Fruit fly (Drosophila melanogaster) whole organism, pupa: ENCODE measurements around the gene CG10286.

Source experiments
- CG10348 ChIP-seq: fragments of 200-800 bp; sonication (Bioruptor generic); IDR thresholded peaks from 2 replicates; pipeline ENCODE4 v1.3.6; 2022; ENCODE audit warnings: missing biosample characterization, missing genetic modification characterization
- CG12605 ChIP-seq: fragments of 200-800 bp; sonication (Bioruptor generic); IDR thresholded peaks from 2 replicates; pipeline ENCODE4 v1.3.6; 2022; ENCODE audit warnings: missing biosample characterization, missing genetic modification characterization
- CG13204 ChIP-seq: fragments of 200-800 bp; sonication (Bioruptor generic); optimal IDR thresholded peaks from 2 replicates; lab custom pipeline; 2018; ENCODE audit warnings: missing biosample characterization, mild to moderate bottlenecking, missing genetic modification characterization, moderate library complexity
- CG14655 ChIP-seq: fragments of 200-800 bp; sonication (Bioruptor generic); optimal IDR thresholded peaks from 3 replicates; lab custom pipeline; 2017; ENCODE audit warnings: mild to moderate bottlenecking, missing biosample characterization, missing genetic modification reagents, missing genetic modification characterization
- CG15710 ChIP-seq: fragments of 200-800 bp; sonication (Bioruptor generic); optimal IDR thresholded peaks from 2 replicates; lab custom pipeline; 2018; ENCODE audit warnings: missing biosample characterization, mild to moderate bottlenecking, missing genetic modification characterization, moderate library complexity
- CG17806 ChIP-seq: fragments of 200-800 bp; sonication (Bioruptor generic); optimal IDR thresholded peaks from 2 replicates; lab custom pipeline; 2018; ENCODE audit warnings: missing biosample characterization, mild to moderate bottlenecking, missing genetic modification characterization, moderate library complexity
- CG32121 ChIP-seq: fragments of 200-800 bp; sonication (Bioruptor generic); IDR thresholded peaks from 2 replicates; pipeline ENCODE4 v1.3.6; 2022; ENCODE audit warnings: missing biosample characterization, missing genetic modification characterization
- CG34367 ChIP-seq: fragments of 200-800 bp; sonication (Bioruptor generic); optimal IDR thresholded peaks from 2 replicates; lab custom pipeline; 2018; ENCODE audit warnings: missing biosample characterization, mild to moderate bottlenecking, missing genetic modification characterization
- CG4496 ChIP-seq: fragments of 200-800 bp; sonication (Bioruptor generic); IDR thresholded peaks from 3 replicates; pipeline ENCODE4 v1.3.6; 2022; ENCODE audit warnings: missing biosample characterization, missing genetic modification characterization
- CG8159 ChIP-seq: fragments of 200-800 bp; sonication (Bioruptor generic); optimal IDR thresholded peaks from 3 replicates; lab custom pipeline; 2018; ENCODE audit warnings: missing biosample characterization, mild to moderate bottlenecking, missing genetic modification characterization, moderate library complexity
- CG8301 ChIP-seq: fragments of 200-800 bp; sonication (Bioruptor generic); optimal IDR thresholded peaks from 2 replicates; lab custom pipeline; 2018; ENCODE audit warnings: missing biosample characterization, mild to moderate bottlenecking, missing genetic modification characterization
- CG9948 ChIP-seq: fragments of 200-800 bp; sonication (Bioruptor generic); optimal IDR thresholded peaks from 2 replicates; lab custom pipeline; 2018; ENCODE audit warnings: missing biosample characterization, mild to moderate bottlenecking, missing genetic modification characterization, moderate library complexity
- D1 ChIP-seq: fragments of 200-800 bp; sonication (Bioruptor generic); optimal IDR thresholded peaks from 2 replicates; lab custom pipeline; 2018; ENCODE audit warnings: missing biosample characterization, mild to moderate bottlenecking, missing genetic modification characterization, moderate library complexity
- EcR ChIP-seq: fragments of 200-800 bp; sonication (Bioruptor generic); optimal IDR thresholded peaks from 3 replicates; lab custom pipeline; 2019; ENCODE audit warnings: missing biosample characterization, missing genetic modification characterization, mild to moderate bottlenecking, moderate library complexity, missing genetic modification reagents
- Ets98B ChIP-seq: fragments of 200-800 bp; sonication (Bioruptor generic); IDR thresholded peaks from 2 replicates; pipeline ENCODE4 v1.3.6; 2022; ENCODE audit warnings: missing biosample characterization, missing genetic modification characterization
- Pif1A ChIP-seq: fragments of 200-800 bp; sonication (Bioruptor generic); optimal IDR thresholded peaks from 3 replicates; lab custom pipeline; 2016; ENCODE audit warnings: missing biosample characterization, missing genetic modification characterization
- Pif1B ChIP-seq: fragments of 200-800 bp; sonication (Bioruptor generic); optimal IDR thresholded peaks from 3 replicates; lab custom pipeline; 2016; ENCODE audit warnings: missing biosample characterization, missing genetic modification characterization
- Snoo ChIP-seq: fragments of 200-800 bp; sonication (Bioruptor generic); optimal IDR thresholded peaks from 3 replicates; lab custom pipeline; 2017; ENCODE audit warnings: missing biosample characterization, mild to moderate bottlenecking, missing genetic modification characterization, inconsistent platforms
- fd96Ca ChIP-seq: fragments of 200-800 bp; sonication (Bioruptor generic); IDR thresholded peaks from 3 replicates; pipeline ENCODE4 v1.3.6; 2022; ENCODE audit warnings: missing biosample characterization, missing genetic modification characterization
- gl ChIP-seq: fragments of 200-800 bp; sonication (Bioruptor generic); optimal IDR thresholded peaks from 2 replicates; lab custom pipeline; 2018; ENCODE audit warnings: missing biosample characterization, mild to moderate bottlenecking, missing genetic modification characterization
- rn ChIP-seq: fragments of 200-800 bp; sonication (Bioruptor generic); IDR thresholded peaks from 2 replicates; pipeline ENCODE4 v1.3.6; 2022; ENCODE audit warnings: missing biosample characterization, missing genetic modification characterization

Gene CG10286

dm6 chr3R:6394247-6394522 is 25.4 kb downstream of the CG10286 start:
- TF ChIP-seq Snoo (tag; lab: Kevin White, UChicago) = no peak
- TF ChIP-seq EcR (GFP tag; lab: Kevin White, UChicago) = peak; percentile 33
- no peak for TF ChIP-seq CG32121 (GFP tag; lab: Robert Waterston, UW)

dm6 chr3R:6395572-6396295 is 27.0 kb downstream of the CG10286 start:
- TF ChIP-seq Snoo (tag; lab: Kevin White, UChicago) (peak; percentile 50), D1 (no peak), CG10348 (no peak), fd96Ca (GFP tag; lab: Robert Waterston, UW) (no peak), CG8159 (tag; lab: Kevin White, UChicago) (peak; percentile 51), Pif1A (GFP tag; lab: Kevin White, UChicago) (peak; percentile 33), CG4496 (GFP tag; lab: Robert Waterston, UW) (no peak), gl (no peak), rn (GFP tag; lab: Robert Waterston, UW) (no peak), CG12605 (no peak), CG17806 (tag; lab: Kevin White, UChicago) (peak; percentile 48), Ets98B (GFP tag; lab: Robert Waterston, UW) (no peak), CG32121 (GFP tag; lab: Robert Waterston, UW) (no peak), Pif1B (peak; percentile 16), CG15710 (tag; lab: Kevin White, UChicago) (peak; percentile 45), CG13204 (GFP tag; lab: Kevin White, UChicago) (no peak), CG14655 (GFP tag; lab: Kevin White, UChicago) (no peak), EcR (GFP tag; lab: Kevin White, UChicago) (peak; percentile 73), CG9948 (tag; lab: Kevin White, UChicago) (peak; percentile 27), CG34367 (tag; lab: Kevin White, UChicago) (no peak), CG8301 (tag; lab: Kevin White, UChicago) (peak; percentile 42)

- TF ChIP-seq CG4496 (GFP tag; lab: Robert Waterston, UW) (no peak), CG10348 (no peak), EcR (GFP tag; lab: Kevin White, UChicago) (peak; percentile 27)
These were observed 27.8 kb downstream of the CG10286 start for dm6 chr3R:6396613-6397012.

dm6 chr3R:6397611-6398092 is 28.9 kb downstream of the CG10286 start:
- TF ChIP-seq D1 = no peak
- no peak for TF ChIP-seq CG32121 (GFP tag; lab: Robert Waterston, UW)
- no peak for TF ChIP-seq CG9948 (tag; lab: Kevin White, UChicago)
- TF ChIP-seq gl = no peak
- TF ChIP-seq CG15710 (tag; lab: Kevin White, UChicago) = peak; percentile 37
- TF ChIP-seq fd96Ca (GFP tag; lab: Robert Waterston, UW) = no peak
- TF ChIP-seq Ets98B (GFP tag; lab: Robert Waterston, UW) = no peak
- no peak for TF ChIP-seq CG34367 (tag; lab: Kevin White, UChicago)
- TF ChIP-seq CG10348 = no peak
- peak; percentile 13 for TF ChIP-seq EcR (GFP tag; lab: Kevin White, UChicago)
- no peak for TF ChIP-seq CG13204 (GFP tag; lab: Kevin White, UChicago)
- no peak for TF ChIP-seq rn (GFP tag; lab: Robert Waterston, UW)
- peak; percentile 6 for TF ChIP-seq CG17806 (tag; lab: Kevin White, UChicago)
- TF ChIP-seq Pif1A (GFP tag; lab: Kevin White, UChicago) = peak; percentile 55
- no peak for TF ChIP-seq Pif1B
- TF ChIP-seq CG14655 (GFP tag; lab: Kevin White, UChicago) = peak; percentile 4
- TF ChIP-seq CG8159 (tag; lab: Kevin White, UChicago) = peak; percentile 47
- no peak for TF ChIP-seq CG12605
- TF ChIP-seq CG4496 (GFP tag; lab: Robert Waterston, UW) = no peak
- peak; percentile 60 for TF ChIP-seq Snoo (tag; lab: Kevin White, UChicago)
- TF ChIP-seq CG8301 (tag; lab: Kevin White, UChicago) = no peak

- TF ChIP-seq Pif1B (no peak), D1 (no peak), CG10348 (no peak), gl (no peak), CG32121 (GFP tag; lab: Robert Waterston, UW) (no peak), Pif1A (GFP tag; lab: Kevin White, UChicago) (no peak), CG9948 (tag; lab: Kevin White, UChicago) (no peak), rn (GFP tag; lab: Robert Waterston, UW) (no peak), Snoo (tag; lab: Kevin White, UChicago) (no peak), CG12605 (no peak), CG8301 (tag; lab: Kevin White, UChicago) (no peak), CG13204 (GFP tag; lab: Kevin White, UChicago) (no peak), Ets98B (GFP tag; lab: Robert Waterston, UW) (no peak), CG17806 (tag; lab: Kevin White, UChicago) (no peak), CG34367 (tag; lab: Kevin White, UChicago) (no peak), EcR (GFP tag; lab: Kevin White, UChicago) (no peak), CG14655 (GFP tag; lab: Kevin White, UChicago) (no peak), fd96Ca (GFP tag; lab: Robert Waterston, UW) (no peak), CG15710 (tag; lab: Kevin White, UChicago) (no peak)
These were observed 30.5 kb downstream of the CG10286 start for dm6 chr3R:6399289-6399688.

dm6 chr3R:6399752-6400151 is 31.0 kb downstream of the CG10286 start:
- TF ChIP-seq EcR (GFP tag; lab: Kevin White, UChicago) (no peak), CG8301 (tag; lab: Kevin White, UChicago) (no peak), CG13204 (GFP tag; lab: Kevin White, UChicago) (no peak), CG34367 (tag; lab: Kevin White, UChicago) (no peak), CG32121 (GFP tag; lab: Robert Waterston, UW) (no peak), CG9948 (tag; lab: Kevin White, UChicago) (no peak), Ets98B (GFP tag; lab: Robert Waterston, UW) (no peak), CG10348 (no peak), gl (no peak)
